Fruit fly (Drosophila melanogaster): ENCODE data around the gene spri.
A peak's percentile ranks its signal among the peaks of the same experiment; 100 is the strongest.

spri gene

DNA sequence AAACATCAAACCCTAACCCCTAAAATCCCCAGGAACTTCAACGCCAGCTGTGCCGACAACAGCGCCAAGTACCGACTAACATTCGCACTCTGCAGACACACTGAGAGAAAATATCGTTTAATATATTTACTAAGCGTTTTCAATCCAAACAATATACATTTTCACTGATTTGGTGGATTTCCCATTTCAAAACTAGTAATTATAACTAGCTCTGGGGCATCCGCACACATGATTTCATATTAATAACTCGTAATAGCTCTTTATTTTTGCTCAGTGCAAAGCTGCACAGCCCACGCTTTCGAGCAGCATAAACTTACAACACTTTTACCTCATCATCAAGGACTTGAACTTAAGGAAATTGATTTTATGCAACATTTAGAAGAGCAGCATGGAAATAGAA lies 21.1 kb downstream of the spri start (continued):
- TF ChIP-seq usp (GFP tag; optimal IDR thresholded peaks at IDR 0.05) (no peak), BEAF-32 (GFP tag; optimal IDR thresholded peaks at IDR 0.05) (no peak), Sin3A (optimal IDR thresholded peaks at IDR 0.05) (no peak), kay (GFP tag; optimal IDR thresholded peaks at IDR 0.05) (no peak), CG12942 (GFP tag; optimal IDR thresholded peaks at IDR 0.05) (no peak), CG9437 (GFP tag; optimal IDR thresholded peaks at IDR 0.05) (no peak), grau (tag; optimal IDR thresholded peaks at IDR 0.05) (peak; percentile 21), CG12071 (GFP tag; optimal IDR thresholded peaks at IDR 0.05) (peak; percentile 6), Jarid2 (GFP tag; optimal IDR thresholded peaks at IDR 0.05) (no peak), prd (optimal IDR thresholded peaks at IDR 0.05) (no peak), prd (GFP tag; IDR thresholded peaks at IDR 0.05) (peak; percentile 57), NFAT (GFP tag; IDR thresholded peaks at IDR 0.05) (no peak), HHEX (GFP tag; optimal IDR thresholded peaks at IDR 0.05) (no peak), nerfin-2 (GFP tag; IDR thresholded peaks at IDR 0.05; ENCODE audit: partially characterized antibody) (no peak), hbn (GFP tag; IDR thresholded peaks at IDR 0.05; ENCODE audit: partially characterized antibody) (no peak), CG12236 (GFP tag; optimal IDR thresholded peaks at IDR 0.05) (no peak), CG11085 (GFP tag; IDR thresholded peaks at IDR 0.05) (no peak), Scr (GFP tag; IDR thresholded peaks at IDR 0.05; ENCODE audit: partially characterized antibody) (no peak), CG2120 (GFP tag; optimal IDR thresholded peaks at IDR 0.05) (peak; percentile 37), CG16779 (GFP tag; IDR thresholded peaks at IDR 0.05) (no peak), Taf1 (GFP tag; IDR thresholded peaks at IDR 0.05) (no peak), Hr3 (GFP tag; optimal IDR thresholded peaks at IDR 0.05) (no peak), cas (GFP tag; IDR thresholded peaks at IDR 0.05) (no peak), CG15696 (tag; optimal IDR thresholded peaks at IDR 0.05) (no peak), CG8359 (GFP tag; optimal IDR thresholded peaks at IDR 0.05; ENCODE audit: borderline replicate concordance) (no peak), dmrt99B (tag; optimal IDR thresholded peaks at IDR 0.05) (peak; percentile 67), CG32772 (GFP tag; IDR thresholded peaks at IDR 0.05) (peak; percentile 19; the same call in 1 of the 2 replicates), Hmr (GFP tag; optimal IDR thresholded peaks at IDR 0.05) (peak; percentile 27), scrt (GFP tag; optimal IDR thresholded peaks at IDR 0.05) (peak; percentile 11), row (GFP tag; IDR thresholded peaks at IDR 0.05) (peak; percentile 44; the same call in 2 of the 3 replicates), shn (GFP tag; optimal IDR thresholded peaks at IDR 0.05) (no peak), Med (GFP tag) (peak; percentile 74), CG30403 (GFP tag; optimal IDR thresholded peaks at IDR 0.05) (peak; percentile 11), CG13123 (GFP tag; optimal IDR thresholded peaks at IDR 0.05) (no peak), psq (GFP tag; optimal IDR thresholded peaks at IDR 0.05) (no peak), esg (GFP tag; conservative IDR thresholded peaks at IDR 0.05) (0 out of 2 replicates have a peak, but pooled peaks have one; percentile 11), Nf-YB (GFP tag; optimal IDR thresholded peaks at IDR 0.05) (no peak), pan (optimal IDR thresholded peaks at IDR 0.05) (no peak), pan (GFP tag; optimal IDR thresholded peaks at IDR 0.05 in 1 of 2, IDR thresholded peaks at IDR 0.05 in 1 of 2) (no peak), CG17359 (tag; optimal IDR thresholded peaks at IDR 0.05) (no peak), CG14965 (GFP tag; optimal IDR thresholded peaks at IDR 0.05; ENCODE audit: borderline replicate concordance) (no peak), CG6272 (GFP tag; IDR thresholded peaks at IDR 0.05) (no peak), CG10959 (GFP tag; IDR thresholded peaks at IDR 0.05) (no peak), peb (GFP tag; IDR thresholded peaks at IDR 0.05) (no peak), CG6689 (GFP tag; IDR thresholded peaks at IDR 0.05) (peak; percentile 16; the same call in 1 of the 2 replicates), Hmx (GFP tag; optimal IDR thresholded peaks at IDR 0.05) (no peak), CG18619 (GFP tag; optimal IDR thresholded peaks at IDR 0.05) (no peak), CG18599 (GFP tag; optimal IDR thresholded peaks at IDR 0.05) (peak; percentile 62), CG1529 (GFP tag; optimal IDR thresholded peaks at IDR 0.05) (no peak), sug (tag; optimal IDR thresholded peaks at IDR 0.05) (no peak), p53 (GFP tag; optimal IDR thresholded peaks at IDR 0.05) (no peak), CG7987 (GFP tag; optimal IDR thresholded peaks at IDR 0.05) (no peak)

Measured in whole organism, embryonic.